Fruit fly (Drosophila melanogaster): Measurements from ENCODE around the gene Hel89B.
A peak's percentile ranks its signal among the peaks of the same experiment; 100 is the strongest.

Hel89B gene

DNA sequence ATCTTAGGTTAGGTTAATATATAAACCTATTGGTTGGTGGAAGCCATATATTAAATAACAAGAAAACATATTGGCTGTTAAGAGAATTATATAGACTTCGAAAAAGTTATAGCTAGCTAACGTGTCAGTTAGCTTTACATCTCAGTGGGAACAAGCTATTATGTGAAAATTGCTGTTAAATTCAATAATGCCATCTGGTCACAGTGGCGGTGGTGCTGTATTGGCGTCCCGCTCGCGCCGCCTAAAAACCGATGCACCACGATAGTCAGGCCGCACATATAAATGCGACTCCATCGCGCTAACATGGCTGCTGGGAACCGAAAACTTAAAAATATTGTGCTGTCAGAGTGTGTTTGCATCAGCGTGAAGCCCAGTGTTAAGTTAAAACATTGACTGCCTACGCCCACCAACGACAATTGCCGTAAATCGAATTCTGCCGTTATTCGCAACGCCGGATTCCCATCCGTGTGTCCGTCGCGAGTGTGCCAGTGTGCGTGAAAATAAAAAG, at the start of gene Hel89B:
Gene Hel89B, plus strand, starts transcription at position 320 of the 508 bp plus-strand sequence.
- no peak for TF ChIP-seq EcR (GFP tag; optimal IDR thresholded peaks at IDR 0.05)
- peak; percentile 49 for TF ChIP-seq CG8159 (tag; optimal IDR thresholded peaks at IDR 0.05)
- TF ChIP-seq CG17806 (tag; optimal IDR thresholded peaks at IDR 0.05), result peak; percentile 7
- TF ChIP-seq fd96Ca (GFP tag; IDR thresholded peaks at IDR 0.05), result no peak
- TF ChIP-seq CG15710 (tag; optimal IDR thresholded peaks at IDR 0.05), result peak; percentile 29
- TF ChIP-seq CG8301 (tag; optimal IDR thresholded peaks at IDR 0.05), result peak; percentile 29
- peak; percentile 43 for TF ChIP-seq CG9948 (tag; optimal IDR thresholded peaks at IDR 0.05)

DNA sequence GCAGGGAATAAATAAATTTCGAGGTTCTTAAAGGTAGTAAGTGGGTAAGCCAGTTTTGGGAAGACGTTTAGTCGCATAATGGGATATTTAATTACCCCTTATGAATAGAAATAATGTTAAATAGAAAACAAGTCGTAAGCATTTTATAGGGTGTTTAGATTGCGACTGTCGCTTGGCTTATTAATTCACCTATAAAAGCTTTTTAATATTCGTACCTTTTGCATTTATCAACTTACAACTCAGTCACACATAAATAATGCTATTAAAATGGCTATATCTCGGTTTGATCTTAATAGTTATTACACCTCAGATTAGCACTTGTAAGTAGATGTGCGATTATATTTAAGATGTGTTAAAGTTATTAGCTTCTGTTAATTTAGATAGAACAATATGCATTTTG, 47.8 kb upstream of the Hel89B start, which contains the start of gene CG34276:
Gene CG34276, plus strand, starts transcription at position 301 of the 400 bp plus-strand sequence.
- TF ChIP-seq CG12605 (GFP tag; IDR thresholded peaks at IDR 0.05), result no peak
- TF ChIP-seq fd96Ca (GFP tag; IDR thresholded peaks at IDR 0.05), result no peak
- TF ChIP-seq Pif1A (GFP tag; optimal IDR thresholded peaks at IDR 0.05), result no peak
- no peak for TF ChIP-seq CG17806 (tag; optimal IDR thresholded peaks at IDR 0.05)
- TF ChIP-seq CG10348 (GFP tag; IDR thresholded peaks at IDR 0.05), result no peak
- no peak for TF ChIP-seq CG34367 (tag; optimal IDR thresholded peaks at IDR 0.05)
- TF ChIP-seq Snoo (tag; optimal IDR thresholded peaks at IDR 0.05), result no peak
- no peak for TF ChIP-seq CG4496 (GFP tag; IDR thresholded peaks at IDR 0.05)
- no peak for TF ChIP-seq EcR (GFP tag; optimal IDR thresholded peaks at IDR 0.05)
- TF ChIP-seq CG32121 (GFP tag; IDR thresholded peaks at IDR 0.05), result no peak
- TF ChIP-seq CG9948 (tag; optimal IDR thresholded peaks at IDR 0.05), result no peak
- no peak for TF ChIP-seq D1 (tag; optimal IDR thresholded peaks at IDR 0.05)
- TF ChIP-seq CG8159 (tag; optimal IDR thresholded peaks at IDR 0.05), result no peak
- no peak for TF ChIP-seq CG8301 (tag; optimal IDR thresholded peaks at IDR 0.05)
- TF ChIP-seq Ets98B (GFP tag; IDR thresholded peaks at IDR 0.05), result no peak
- TF ChIP-seq CG15710 (tag; optimal IDR thresholded peaks at IDR 0.05), result no peak
- no peak for TF ChIP-seq Pif1B (GFP tag; optimal IDR thresholded peaks at IDR 0.05)
- TF ChIP-seq CG13204 (GFP tag; optimal IDR thresholded peaks at IDR 0.05), result no peak
- no peak for TF ChIP-seq rn (GFP tag; IDR thresholded peaks at IDR 0.05)

DNA sequence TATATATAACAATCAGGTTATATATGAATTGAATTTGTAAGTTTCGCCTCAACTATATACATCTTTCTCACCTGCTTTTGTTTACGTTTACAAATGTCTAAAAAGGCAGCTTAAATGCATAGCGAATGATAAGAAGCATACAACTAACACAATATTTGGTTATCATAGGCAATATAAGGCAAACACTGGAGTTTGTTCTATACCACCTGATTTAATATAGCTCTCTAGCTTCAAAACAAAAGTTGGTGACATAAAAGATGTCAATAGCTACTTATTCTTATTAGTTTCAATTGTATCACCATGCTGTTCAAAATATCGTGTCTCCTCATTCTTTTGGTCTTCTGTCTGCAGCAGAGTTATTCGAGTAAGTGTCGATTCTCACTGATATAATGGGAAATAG, 47.2 kb upstream of the Hel89B start:
- TF ChIP-seq CG12605 (GFP tag; IDR thresholded peaks at IDR 0.05) (no peak), CG32121 (GFP tag; IDR thresholded peaks at IDR 0.05) (no peak), CG13204 (GFP tag; optimal IDR thresholded peaks at IDR 0.05) (no peak)

DNA sequence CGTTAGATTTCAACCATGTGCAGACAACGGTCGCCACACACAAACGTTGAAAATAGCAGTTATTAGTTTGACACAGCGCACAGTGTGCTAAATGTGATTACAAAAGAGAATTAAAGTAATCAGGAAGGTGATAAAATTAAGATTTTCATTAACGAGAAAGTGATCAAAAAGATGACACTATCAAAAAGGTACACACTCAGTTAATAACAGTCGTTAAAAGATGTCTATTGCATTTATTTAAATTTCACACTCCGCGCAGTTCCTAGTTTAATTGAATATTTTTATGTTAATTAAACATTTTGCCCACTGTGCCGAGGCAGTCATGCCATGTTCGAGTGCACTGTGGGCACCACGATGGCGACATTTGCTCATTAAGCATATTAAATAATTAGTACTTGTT, 45.9 kb upstream of the Hel89B start:
- TF ChIP-seq Pif1B (GFP tag; optimal IDR thresholded peaks at IDR 0.05) (no peak), CG14655 (GFP tag; optimal IDR thresholded peaks at IDR 0.05) (no peak), Pif1A (GFP tag; optimal IDR thresholded peaks at IDR 0.05) (no peak), gl (tag; optimal IDR thresholded peaks at IDR 0.05) (no peak), CG17806 (tag; optimal IDR thresholded peaks at IDR 0.05) (no peak), CG9948 (tag; optimal IDR thresholded peaks at IDR 0.05) (no peak), fd96Ca (GFP tag; IDR thresholded peaks at IDR 0.05) (peak; percentile 74), CG4496 (GFP tag; IDR thresholded peaks at IDR 0.05) (peak; percentile 86), CG8301 (tag; optimal IDR thresholded peaks at IDR 0.05) (peak; percentile 74), Ets98B (GFP tag; IDR thresholded peaks at IDR 0.05) (peak; percentile 70), CG32121 (GFP tag; IDR thresholded peaks at IDR 0.05) (peak; percentile 75), Snoo (tag; optimal IDR thresholded peaks at IDR 0.05) (no peak), CG8159 (tag; optimal IDR thresholded peaks at IDR 0.05) (no peak), CG34367 (tag; optimal IDR thresholded peaks at IDR 0.05) (no peak), CG15710 (tag; optimal IDR thresholded peaks at IDR 0.05) (no peak), EcR (GFP tag; optimal IDR thresholded peaks at IDR 0.05) (no peak), rn (GFP tag; IDR thresholded peaks at IDR 0.05) (no peak), D1 (tag; optimal IDR thresholded peaks at IDR 0.05) (no peak), CG12605 (GFP tag; IDR thresholded peaks at IDR 0.05) (no peak), CG10348 (GFP tag; IDR thresholded peaks at IDR 0.05) (no peak), CG13204 (GFP tag; optimal IDR thresholded peaks at IDR 0.05) (no peak)

- TF ChIP-seq CG10348 (GFP tag; IDR thresholded peaks at IDR 0.05), result no peak
- no peak for TF ChIP-seq CG14655 (GFP tag; optimal IDR thresholded peaks at IDR 0.05)
- no peak for TF ChIP-seq CG34367 (tag; optimal IDR thresholded peaks at IDR 0.05)
- no peak for TF ChIP-seq gl (tag; optimal IDR thresholded peaks at IDR 0.05)
- TF ChIP-seq rn (GFP tag; IDR thresholded peaks at IDR 0.05), result no peak
- no peak for TF ChIP-seq Snoo (tag; optimal IDR thresholded peaks at IDR 0.05)
- TF ChIP-seq D1 (tag; optimal IDR thresholded peaks at IDR 0.05), result no peak
- no peak for TF ChIP-seq CG15710 (tag; optimal IDR thresholded peaks at IDR 0.05)
- TF ChIP-seq Ets98B (GFP tag; IDR thresholded peaks at IDR 0.05), result no peak
- no peak for TF ChIP-seq CG17806 (tag; optimal IDR thresholded peaks at IDR 0.05)
- no peak for TF ChIP-seq CG13204 (GFP tag; optimal IDR thresholded peaks at IDR 0.05)
These were observed 45.0 kb upstream of the Hel89B start for dm6 chr3R:15928127-15928526.

dm6 chr3R:15930050-15930449, 43.0 kb upstream of the Hel89B start:
- no peak for TF ChIP-seq CG13204 (GFP tag; optimal IDR thresholded peaks at IDR 0.05)
- TF ChIP-seq Pif1B (GFP tag; optimal IDR thresholded peaks at IDR 0.05), result no peak
- no peak for TF ChIP-seq CG32121 (GFP tag; IDR thresholded peaks at IDR 0.05)
- TF ChIP-seq D1 (tag; optimal IDR thresholded peaks at IDR 0.05), result no peak

All from whole organism, pupa.